Worm (Caenorhabditis elegans) whole organism, midembryonic: ENCODE measurements around the gene mccc-1.

Source experiments
- T22C8.4 ChIP-seq: fragments of 200-800 bp; sonication (Bioruptor generic); IDR thresholded peaks from 2 replicates; pipeline ENCODE4 v1.3.6; 2022; ENCODE audit warnings: missing genetic modification characterization, missing compliant biosample characterization
- med-1 ChIP-seq: sonication (generic microtip); optimal IDR thresholded peaks from 2 replicates; lab custom pipeline; 2017; ENCODE audit warnings: missing genetic modification characterization, mild to moderate bottlenecking, missing compliant biosample characterization, antibody characterized with exemption, missing genetic modification reagents; ENCODE audit not compliant: insufficient read depth
- tab-1 ChIP-seq: fragments of 200-800 bp; sonication (Bioruptor generic); IDR thresholded peaks from 2 replicates; pipeline ENCODE4 v1.3.6; 2022; ENCODE audit warnings: missing genetic modification characterization, missing compliant biosample characterization
- ztf-23 ChIP-seq: fragments of 200-800 bp; sonication (Bioruptor generic); IDR thresholded peaks from 2 replicates; pipeline ENCODE4 v1.3.6; 2022; ENCODE audit warnings: missing genetic modification reagents, missing genetic modification characterization, missing compliant biosample characterization
- ztf-29 ChIP-seq: fragments of 200-800 bp; sonication (Bioruptor generic); IDR thresholded peaks from 2 replicates; pipeline ENCODE4 v1.3.6; 2022; ENCODE audit warnings: missing genetic modification reagents, missing genetic modification characterization, missing compliant biosample characterization

DNA sequence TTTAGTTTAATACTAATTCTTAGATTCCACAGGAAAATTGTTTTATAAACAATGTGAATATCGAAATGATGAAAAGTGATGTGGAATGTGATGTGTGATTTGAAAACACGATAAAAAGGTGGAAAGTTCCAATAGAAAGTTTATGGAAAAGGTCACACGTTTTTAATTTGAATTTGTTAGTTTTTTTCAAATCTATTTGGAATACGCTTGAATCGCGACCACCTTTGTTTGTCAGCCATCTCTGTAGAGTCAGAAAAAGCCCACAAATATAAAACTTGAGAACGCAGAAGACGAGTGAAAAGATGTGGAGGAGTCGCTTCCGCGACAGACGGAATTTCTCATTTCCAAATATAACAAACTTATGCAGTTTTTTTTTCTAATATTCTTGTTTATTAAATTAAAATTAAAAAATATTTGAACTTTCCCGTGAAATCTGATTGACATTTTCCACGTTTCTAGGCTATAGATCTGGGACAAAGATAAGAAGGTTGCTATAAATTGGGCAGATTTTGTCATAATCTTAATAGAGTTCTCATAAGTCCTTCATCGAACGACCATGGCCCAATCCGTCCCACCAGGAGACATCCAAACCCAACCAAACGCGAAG is 43.3 kb upstream of the mccc-1 start, which contains the start of the genes kin-24 and msp-56:
- TF ChIP-seq ztf-29 (no peak), T22C8.4 (GFP tag; lab: Robert Waterston, UW) (no peak), ztf-23 (GFP tag; lab: Robert Waterston, UW) (no peak), med-1 (no peak), tab-1 (no peak)
